Fruit fly (Drosophila melanogaster): Measurements from ENCODE around the gene CG31915.

CG31915 gene

dm6 chr2L:5517393-5517792, 10.5 kb upstream of the CG31915 start, which contains the start of gene CG14020:
CG14020 (plus strand) TSS chr2L:5517737.
- no peak for TF ChIP-seq CG10979 (tag; optimal IDR thresholded peaks at IDR 0.05)
- no peak for TF ChIP-seq Sry-δ (GFP tag; optimal IDR thresholded peaks at IDR 0.05)
- no peak for TF ChIP-seq pan (optimal IDR thresholded peaks at IDR 0.05)
- TF ChIP-seq pan (GFP tag; optimal IDR thresholded peaks at IDR 0.05 in 1 of 2, IDR thresholded peaks at IDR 0.05 in 1 of 2): no peak
- TF ChIP-seq Adf1 (GFP tag; IDR thresholded peaks at IDR 0.05): no peak
- TF ChIP-seq Usf (GFP tag; optimal IDR thresholded peaks at IDR 0.05): no peak
- TF ChIP-seq H15 (GFP tag; IDR thresholded peaks at IDR 0.05): no peak
- no peak for TF ChIP-seq CG4730 (GFP tag; IDR thresholded peaks at IDR 0.05)
- peak; percentile 6 for TF ChIP-seq BEAF-32 (GFP tag; optimal IDR thresholded peaks at IDR 0.05)
- no peak for TF ChIP-seq chn (GFP tag; optimal IDR thresholded peaks at IDR 0.05)
- TF ChIP-seq exex (tag; optimal IDR thresholded peaks at IDR 0.05): no peak
- TF ChIP-seq CG13287 (GFP tag; IDR thresholded peaks at IDR 0.05; ENCODE audit: partially characterized antibody): peak; percentile 25; the same call in 1 of the 2 replicates
- TF ChIP-seq sens (GFP tag): peak; percentile 50
- TF ChIP-seq CG9932 (GFP tag; IDR thresholded peaks at IDR 0.05): no peak
- peak; percentile 53 for TF ChIP-seq Dref (GFP tag; IDR thresholded peaks at IDR 0.05)
- no peak for TF ChIP-seq h (optimal IDR thresholded peaks at IDR 0.05)
- TF ChIP-seq tio (GFP tag; optimal IDR thresholded peaks at IDR 0.05): no peak
- no peak for TF ChIP-seq CG43689 (GFP tag; IDR thresholded peaks at IDR 0.05)
- TF ChIP-seq Jarid2 (GFP tag; optimal IDR thresholded peaks at IDR 0.05): no peak
- peak; percentile 59 for TF ChIP-seq E2f2 (GFP tag; IDR thresholded peaks at IDR 0.05)
- TF ChIP-seq br (optimal IDR thresholded peaks at IDR 0.05): no peak
- TF ChIP-seq Ssrp (tag; optimal IDR thresholded peaks at IDR 0.05): no peak
- TF ChIP-seq CG4707 (GFP tag; optimal IDR thresholded peaks at IDR 0.05): no peak
- TF ChIP-seq Dp (GFP tag; optimal IDR thresholded peaks at IDR 0.05): peak; percentile 45
- TF ChIP-seq CG7786 (GFP tag; optimal IDR thresholded peaks at IDR 0.05): no peak
- no peak for TF ChIP-seq Sox102F (GFP tag; optimal IDR thresholded peaks at IDR 0.05)
- no peak for TF ChIP-seq CG18476 (GFP tag; optimal IDR thresholded peaks at IDR 0.05)

DNA sequence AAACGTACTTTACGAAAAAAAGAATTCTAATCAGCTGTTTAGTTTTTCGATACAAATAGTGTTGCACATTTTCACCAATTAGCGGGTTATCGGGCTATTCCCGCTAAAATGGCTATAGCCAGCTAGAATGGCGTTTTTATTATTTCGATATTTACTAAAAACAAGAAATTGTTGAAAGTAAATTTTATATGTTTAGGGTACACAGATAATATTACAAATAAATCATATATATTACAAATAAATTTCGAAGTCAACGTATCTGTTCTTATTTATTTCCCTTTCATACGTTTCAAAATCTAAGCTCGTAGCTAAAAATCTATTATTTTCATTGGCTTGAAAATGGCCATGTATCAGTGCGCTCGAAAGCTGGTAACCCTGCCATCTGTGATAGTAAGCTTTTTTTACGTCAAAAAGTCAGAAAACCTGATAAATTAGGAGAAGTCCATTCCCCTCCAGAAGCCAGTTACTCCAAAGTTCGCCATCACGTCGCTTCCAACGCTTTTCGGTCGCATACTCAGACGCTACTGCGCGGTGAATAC, 8.0 kb upstream of the CG31915 start, which contains the start of the genes CG7382 and cl:
Gene CG7382, minus strand, starts transcription at position 51 of the 539 bp plus-strand sequence.
Gene cl, plus strand, starts transcription at position 290 of the 539 bp plus-strand sequence.
- TF ChIP-seq bab2 (GFP tag; optimal IDR thresholded peaks at IDR 0.05) (no peak), BtbVII (GFP tag; optimal IDR thresholded peaks at IDR 0.05) (no peak), Hr3 (GFP tag; optimal IDR thresholded peaks at IDR 0.05) (peak; percentile 21), p53 (GFP tag; optimal IDR thresholded peaks at IDR 0.05) (no peak), CG7745 (tag; optimal IDR thresholded peaks at IDR 0.05) (no peak), inv (GFP tag; IDR thresholded peaks at IDR 0.05; ENCODE audit: partially characterized antibody) (no peak), gsb-n (tag; optimal IDR thresholded peaks at IDR 0.05) (no peak), sob (GFP tag; IDR thresholded peaks at IDR 0.05) (peak; percentile 19; the same call in 1 of the 2 replicates), CG10565 (GFP tag; optimal IDR thresholded peaks at IDR 0.05) (no peak), Atf-2 (GFP tag; optimal IDR thresholded peaks at IDR 0.05) (no peak), CG2712 (tag; optimal IDR thresholded peaks at IDR 0.05) (peak; percentile 62), CG7372 (GFP tag; IDR thresholded peaks at IDR 0.05) (no peak), dimm (GFP tag; IDR thresholded peaks at IDR 0.05) (no peak), pita (GFP tag; optimal IDR thresholded peaks at IDR 0.05) (no peak), tll (GFP tag; optimal IDR thresholded peaks at IDR 0.05) (peak; percentile 21 to 53), mam (GFP tag; optimal IDR thresholded peaks at IDR 0.05) (peak; percentile 16), ab (GFP tag; optimal IDR thresholded peaks at IDR 0.05) (no peak), CG18011 (GFP tag; optimal IDR thresholded peaks at IDR 0.05) (no peak), CG13894 (tag; optimal IDR thresholded peaks at IDR 0.05) (peak; percentile 41), dpn (GFP tag; optimal IDR thresholded peaks at IDR 0.05) (peak in 1 of 2 experiments; percentile 57), CG6654 (GFP tag; optimal IDR thresholded peaks at IDR 0.05) (no peak), CG9215 (GFP tag; IDR thresholded peaks at IDR 0.05) (peak; percentile 31; the same call in 1 of the 2 replicates), Rx (GFP tag; IDR thresholded peaks at IDR 0.05) (no peak), Deaf1 (tag; optimal IDR thresholded peaks at IDR 0.05) (no peak), ham (GFP tag; IDR thresholded peaks at IDR 0.05) (no peak), zen (tag; optimal IDR thresholded peaks at IDR 0.05) (peak; percentile 42)
